Fruit fly (Drosophila melanogaster): ENCODE measurements around the gene ems.

The ems gene

dm6 chr3R:13884929-13885328 lies 16.7 kb upstream of the ems start (continued):
- TF ChIP-seq twi (tag; optimal IDR thresholded peaks at IDR 0.05) (no peak), CG6254 (GFP tag; optimal IDR thresholded peaks at IDR 0.05) (peak; percentile 20), ftz-f1 (GFP tag; optimal IDR thresholded peaks at IDR 0.05) (no peak), bcd (GFP tag; optimal IDR thresholded peaks at IDR 0.05) (no peak), Nf-YA (GFP tag; IDR thresholded peaks at IDR 0.05) (0 out of 2 replicates have a peak, but pooled peaks have one; percentile 30), CG6854 (GFP tag; optimal IDR thresholded peaks at IDR 0.05) (no peak), CG15269 (tag; optimal IDR thresholded peaks at IDR 0.05) (no peak), CG4404 (GFP tag; IDR thresholded peaks at IDR 0.05) (0 out of 2 replicates have a peak, but pooled peaks have one; percentile 28), CG4820 (GFP tag; optimal IDR thresholded peaks at IDR 0.05) (no peak), CG17829 (tag; optimal IDR thresholded peaks at IDR 0.05) (peak; percentile 42), nau (GFP tag; optimal IDR thresholded peaks at IDR 0.05) (no peak), CG18599 (GFP tag; optimal IDR thresholded peaks at IDR 0.05) (no peak), chn (GFP tag; optimal IDR thresholded peaks at IDR 0.05) (peak; percentile 42), ro (GFP tag; IDR thresholded peaks at IDR 0.05) (peak; percentile 59; the same call in 1 of the 2 replicates), croc (GFP tag; conservative IDR thresholded peaks at IDR 0.05) (peak; percentile 43; the same call in 2 of the 3 replicates), Atf6 (GFP tag; IDR thresholded peaks at IDR 0.05) (no peak), trem (tag; optimal IDR thresholded peaks at IDR 0.05) (peak; percentile 11), CG1832 (GFP tag; optimal IDR thresholded peaks at IDR 0.05) (no peak), CG16863 (GFP tag; optimal IDR thresholded peaks at IDR 0.05) (peak; percentile 1), Abd-B (GFP tag; optimal IDR thresholded peaks at IDR 0.05) (peak; percentile 30), gem (tag; optimal IDR thresholded peaks at IDR 0.05) (peak; percentile 57), eve (GFP tag; optimal IDR thresholded peaks at IDR 0.05) (peak in 1 of 2 experiments; percentile 31), dmrt99B (tag; optimal IDR thresholded peaks at IDR 0.05) (peak; percentile 18), Hmr (GFP tag; optimal IDR thresholded peaks at IDR 0.05) (no peak), ranshi (GFP tag; IDR thresholded peaks at IDR 0.05) (peak; percentile 56; the same call in 1 of the 2 replicates), CG14441 (GFP tag; IDR thresholded peaks at IDR 0.05) (no peak), sisA (GFP tag; IDR thresholded peaks at IDR 0.05) (0 out of 2 replicates have a peak, but pooled peaks have one; percentile 6), CG15601 (tag; optimal IDR thresholded peaks at IDR 0.05) (peak; percentile 29), Deaf1 (tag; optimal IDR thresholded peaks at IDR 0.05) (no peak), CG18764 (GFP tag; optimal IDR thresholded peaks at IDR 0.05) (no peak), HLH3B (GFP tag; IDR thresholded peaks at IDR 0.05) (peak; percentile 33; the same call in 1 of the 2 replicates), dysf (GFP tag; IDR thresholded peaks at IDR 0.05) (no peak), Ets65A (GFP tag) (peak; percentile 59), gcm2 (GFP tag; optimal IDR thresholded peaks at IDR 0.05) (no peak), btn (GFP tag; optimal IDR thresholded peaks at IDR 0.05) (no peak), da (GFP tag; optimal IDR thresholded peaks at IDR 0.05) (no peak), Tbp (GFP tag; optimal IDR thresholded peaks at IDR 0.05) (no peak), sens (GFP tag) (peak; percentile 91), ac (GFP tag; optimal IDR thresholded peaks at IDR 0.05) (no peak), CG7928 (GFP tag; optimal IDR thresholded peaks at IDR 0.05) (no peak), CG7271 (tag; optimal IDR thresholded peaks at IDR 0.05) (no peak), ara (GFP tag; IDR thresholded peaks at IDR 0.05) (peak; percentile 68; the same call in 1 of the 2 replicates), disco-r (GFP tag; optimal IDR thresholded peaks at IDR 0.05) (no peak), ash1 (GFP tag; optimal IDR thresholded peaks at IDR 0.05) (no peak), ase (GFP tag; IDR thresholded peaks at IDR 0.05) (peak; percentile 49; the same call in 1 of the 3 replicates), CG9797 (GFP tag; optimal IDR thresholded peaks at IDR 0.05) (no peak), CG7839 (tag; optimal IDR thresholded peaks at IDR 0.05) (peak; percentile 29), unpg (GFP tag; optimal IDR thresholded peaks at IDR 0.05) (peak; percentile 37), CG11696 (GFP tag; IDR thresholded peaks at IDR 0.05) (no peak), HLHmδ (GFP tag; optimal IDR thresholded peaks at IDR 0.05) (no peak), schlank (tag; optimal IDR thresholded peaks at IDR 0.05) (no peak), NK7.1 (GFP tag; optimal IDR thresholded peaks at IDR 0.05) (no peak)

Data from whole organism, embryonic.